Worm (Caenorhabditis elegans): ENCODE results near the gene plp-2.

- no peak for TF ChIP-seq ztf-25 (GFP tag; IDR thresholded peaks at IDR 0.05)
- TF ChIP-seq madf-3 (GFP tag; IDR thresholded peaks at IDR 0.05): no peak
- no peak for TF ChIP-seq snpc-4 (GFP tag; optimal IDR thresholded peaks at IDR 0.05)
- TF ChIP-seq snpc-4 (tag; optimal IDR thresholded peaks at IDR 0.05): no peak
- TF ChIP-seq unc-62 (GFP tag; optimal IDR thresholded peaks at IDR 0.05): no peak
- TF ChIP-seq egl-18 (GFP tag; IDR thresholded peaks at IDR 0.05): no peak
- no peak for TF ChIP-seq madf-6 (GFP tag; IDR thresholded peaks at IDR 0.05)
- no peak for TF ChIP-seq nhr-27 (tag; optimal IDR thresholded peaks at IDR 0.05)
- TF ChIP-seq efl-1 (GFP tag; optimal IDR thresholded peaks at IDR 0.05): no peak
- no peak for TF ChIP-seq B0336.3 (GFP tag; IDR thresholded peaks at IDR 0.05)
- no peak for TF ChIP-seq aptf-3 (GFP tag; IDR thresholded peaks at IDR 0.05)
- no peak for TF ChIP-seq nhr-90 (tag; optimal IDR thresholded peaks at IDR 0.05)
- no peak for TF ChIP-seq him-1 (tag; optimal IDR thresholded peaks at IDR 0.05)
Measured at ce11 chrX:14958401-14958800, 24.2 kb downstream of the plp-2 start.

Data from whole organism, young adult.